Fruit fly (Drosophila melanogaster) whole organism, embryonic: ENCODE results near the gene Arp1.

ENCODE experiments used
- Ada2b ChIP-seq: fragments of 200-800 bp; sonication (Bioruptor generic); IDR thresholded peaks from 2 replicates; pipeline ENCODE4 v1.3.6; 2022; ENCODE audit warnings: missing biosample characterization, missing genetic modification characterization
- CG11504 ChIP-seq: fragments of 200-800 bp; sonication (Bioruptor generic); optimal IDR thresholded peaks from 3 replicates; lab custom pipeline; 2019; ENCODE audit warnings: missing biosample characterization, mild to moderate bottlenecking, missing genetic modification characterization, moderate library complexity
- CG11695 ChIP-seq: fragments of 200-800 bp; sonication (Bioruptor generic); IDR thresholded peaks from 3 replicates; pipeline ENCODE4 v1.3.6; 2022; ENCODE audit warnings: missing biosample characterization, missing genetic modification characterization
- CG12391 ChIP-seq: fragments of 200-800 bp; sonication (Bioruptor generic); optimal IDR thresholded peaks from 3 replicates; lab custom pipeline; 2018; ENCODE audit warnings: missing biosample characterization, mild to moderate bottlenecking, missing genetic modification characterization, moderate library complexity
- CG13775 ChIP-seq: fragments of 200-800 bp; sonication (Bioruptor generic); optimal IDR thresholded peaks from 3 replicates; lab custom pipeline; 2017; ENCODE audit warnings: missing biosample characterization, mild to moderate bottlenecking, missing genetic modification characterization
- CG14014 ChIP-seq: fragments of 200-800 bp; sonication (Bioruptor generic); IDR thresholded peaks from 2 replicates; pipeline ENCODE4 v1.3.6; 2022; ENCODE audit warnings: missing biosample characterization, missing genetic modification characterization
- CG17328 ChIP-seq: fragments of 200-800 bp; sonication (Bioruptor generic); IDR thresholded peaks from 2 replicates; pipeline ENCODE4 v1.3.6; 2022; ENCODE audit warnings: missing biosample characterization, missing genetic modification characterization
- CG17359 ChIP-seq: fragments of 200-800 bp; sonication (Bioruptor generic); optimal IDR thresholded peaks from 3 replicates; lab custom pipeline; 2018; ENCODE audit warnings: missing biosample characterization, mild to moderate bottlenecking, missing genetic modification characterization, moderate library complexity
- CG17361 ChIP-seq: fragments of 200-800 bp; sonication (Bioruptor generic); IDR thresholded peaks from 3 replicates; pipeline ENCODE4 v1.3.6; 2022; ENCODE audit warnings: missing biosample characterization, missing genetic modification characterization
- CG18262 ChIP-seq: fragments of 200-800 bp; optimal IDR thresholded peaks from 3 replicates; lab custom pipeline; 2019; ENCODE audit warnings: missing biosample characterization, mild to moderate bottlenecking, missing genetic modification characterization, moderate library complexity
- CG3847 ChIP-seq: fragments of 200-800 bp; sonication (Bioruptor generic); IDR thresholded peaks from 2 replicates; pipeline ENCODE4 v1.3.6; 2022; ENCODE audit warnings: missing biosample characterization, missing genetic modification characterization
- CG7987 ChIP-seq: fragments of 200-800 bp; sonication (Bioruptor generic); optimal IDR thresholded peaks from 2 replicates; lab custom pipeline; 2018; ENCODE audit warnings: missing biosample characterization, mild to moderate bottlenecking, missing genetic modification characterization, moderate library complexity
- CkIIα-i1 ChIP-seq: fragments of 200-800 bp; sonication (Bioruptor generic); IDR thresholded peaks from 2 replicates; pipeline ENCODE4 v1.3.6; 2022; ENCODE audit warnings: missing biosample characterization, missing genetic modification characterization
- CoRest ChIP-seq: fragments of 200-800 bp; sonication (Bioruptor generic); optimal IDR thresholded peaks from 3 replicates; lab custom pipeline; 2018; ENCODE audit warnings: missing biosample characterization, mild to moderate bottlenecking, missing genetic modification characterization, moderate library complexity
- D ChIP-seq, 2 experiments: fragments of 200-800 bp in 1 of 2; fragments of >200 bp in 1 of 2; sonication (Bioruptor generic) in 1 of 2; optimal IDR thresholded peaks; 2 replicates in 1 of 2; 3 replicates in 1 of 2; lab custom pipeline; 2017; ENCODE audit warnings: mild to moderate bottlenecking in 1 of 2, missing biosample characterization in 1 of 2, missing genetic modification characterization in 1 of 2, missing genetic modification reagents in 1 of 2
- D19A ChIP-seq: fragments of 200-800 bp; optimal IDR thresholded peaks from 3 replicates; lab custom pipeline; 2019; ENCODE audit warnings: missing biosample characterization, mild to moderate bottlenecking, missing genetic modification characterization, moderate library complexity
- Hr51 ChIP-seq, 2 experiments: fragments of 200-800 bp; sonication (Bioruptor generic); optimal IDR thresholded peaks; 2 replicates in 1 of 2; 3 replicates in 1 of 2; lab custom pipeline; 2016 to 2018; ENCODE audit warnings: missing biosample characterization in 2 of 2, missing genetic modification characterization in 2 of 2, mild to moderate bottlenecking in 1 of 2, moderate library complexity in 1 of 2
- Mad ChIP-seq: fragments of 200-800 bp; sonication (Bioruptor generic); optimal IDR thresholded peaks from 2 replicates; lab custom pipeline; 2016; ENCODE audit warnings: missing biosample characterization, missing genetic modification characterization
- Med ChIP-seq: fragments of 200-800 bp; sonication (Bioruptor generic); peaks from one replicate; lab custom pipeline; 2016; ENCODE audit warnings: missing biosample characterization, missing genetic modification characterization, mild to moderate bottlenecking, inconsistent platforms, moderate library complexity
- Mes4 ChIP-seq: fragments of 200-800 bp; sonication (Bioruptor generic); optimal IDR thresholded peaks from 2 replicates; lab custom pipeline; 2016; ENCODE audit warnings: missing biosample characterization, missing genetic modification characterization
- NFAT ChIP-seq: fragments of 200-800 bp; sonication (Bioruptor generic); IDR thresholded peaks from 2 replicates; pipeline ENCODE4 v1.3.6; 2022; ENCODE audit warnings: missing biosample characterization, missing genetic modification characterization
- Nf-YC ChIP-seq: fragments of 200-800 bp; optimal IDR thresholded peaks from 3 replicates; lab custom pipeline; 2019; ENCODE audit warnings: missing biosample characterization, mild to moderate bottlenecking, missing genetic modification characterization, moderate library complexity
- Optix ChIP-seq: fragments of 200-800 bp; sonication (Bioruptor generic); IDR thresholded peaks from 3 replicates; pipeline ENCODE4 v1.3.6; 2022; ENCODE audit warnings: missing biosample characterization, missing genetic modification characterization
- Ptx1 ChIP-seq: fragments of 200-800 bp; sonication (Bioruptor generic); IDR thresholded peaks from 2 replicates; pipeline ENCODE4 v1.3.6; 2022; ENCODE audit warnings: missing biosample characterization, missing genetic modification characterization
- Sox100B ChIP-seq: fragments of 200-800 bp; sonication (Bioruptor generic); optimal IDR thresholded peaks from 3 replicates; lab custom pipeline; 2018; ENCODE audit warnings: missing biosample characterization, mild to moderate bottlenecking, missing genetic modification characterization
- Sox102F ChIP-seq: fragments of 200-800 bp; sonication (Bioruptor generic); optimal IDR thresholded peaks from 2 replicates; lab custom pipeline; 2018; ENCODE audit warnings: missing biosample characterization, mild to moderate bottlenecking, missing genetic modification characterization, moderate library complexity
- TFAM ChIP-seq: fragments of 200-800 bp; sonication (Bioruptor generic); optimal IDR thresholded peaks from 2 replicates; lab custom pipeline; 2017; ENCODE audit warnings: missing biosample characterization, missing genetic modification characterization, inconsistent platforms
- ap ChIP-seq: fragments of 200-800 bp; sonication (Bioruptor generic); IDR thresholded peaks from 2 replicates; pipeline ENCODE4 v1.3.6; 2022; ENCODE audit warnings: missing biosample characterization, missing genetic modification characterization
- ase ChIP-seq: fragments of 200-800 bp; sonication (Bioruptor generic); IDR thresholded peaks from 3 replicates; pipeline ENCODE4 v1.3.6; 2022; ENCODE audit warnings: missing biosample characterization, missing genetic modification characterization
- bab2 ChIP-seq: fragments of 200-800 bp; sonication (Bioruptor generic); optimal IDR thresholded peaks from 2 replicates; lab custom pipeline; 2016; ENCODE audit warnings: missing biosample characterization, missing genetic modification characterization
- chn ChIP-seq: fragments of 200-800 bp; sonication (Bioruptor generic); optimal IDR thresholded peaks from 2 replicates; lab custom pipeline; 2016; ENCODE audit warnings: missing biosample characterization, missing genetic modification characterization
- ci ChIP-seq: fragments of 200-800 bp; sonication (Bioruptor generic); IDR thresholded peaks from 3 replicates; pipeline ENCODE4 v1.3.6; 2022; ENCODE audit warnings: missing biosample characterization, missing genetic modification characterization
- dmrt99B ChIP-seq: fragments of 200-800 bp; sonication (Bioruptor generic); optimal IDR thresholded peaks from 2 replicates; lab custom pipeline; 2018; ENCODE audit warnings: missing biosample characterization, mild to moderate bottlenecking, missing genetic modification characterization, moderate library complexity
- esg ChIP-seq: fragments of 200-800 bp; sonication (Bioruptor generic); conservative IDR thresholded peaks from 2 replicates; pipeline ENCODE4 v1.3.6; 2022; ENCODE audit warnings: missing biosample characterization, missing genetic modification characterization
- fd102C ChIP-seq: fragments of 200-800 bp; sonication (Bioruptor generic); optimal IDR thresholded peaks from 2 replicates; lab custom pipeline; 2018; ENCODE audit warnings: missing biosample characterization, mild to moderate bottlenecking, missing genetic modification characterization, moderate library complexity
- fd3F ChIP-seq: fragments of 200-800 bp; sonication (Bioruptor generic); optimal IDR thresholded peaks from 2 replicates; lab custom pipeline; 2018; ENCODE audit warnings: missing biosample characterization, mild to moderate bottlenecking, missing genetic modification characterization, moderate library complexity
- grau ChIP-seq: fragments of 200-800 bp; optimal IDR thresholded peaks from 3 replicates; lab custom pipeline; 2019; ENCODE audit warnings: missing biosample characterization, mild to moderate bottlenecking, missing genetic modification characterization, moderate library complexity
- jing ChIP-seq: fragments of 200-800 bp; sonication (Bioruptor generic); optimal IDR thresholded peaks from 2 replicates; lab custom pipeline; 2018; ENCODE audit warnings: missing biosample characterization, mild to moderate bottlenecking, missing genetic modification characterization
- lmd ChIP-seq: fragments of 200-800 bp; sonication (Bioruptor generic); IDR thresholded peaks from 2 replicates; pipeline ENCODE4 v1.3.6; 2022; ENCODE audit warnings: missing biosample characterization, missing genetic modification characterization
- lov ChIP-seq, 2 experiments: fragments of 200-800 bp in 1 of 2; fragments of >200 bp in 1 of 2; sonication (Bioruptor generic) in 1 of 2; IDR thresholded peaks in 1 of 2; optimal IDR thresholded peaks in 1 of 2; 2 replicates in 1 of 2; 3 replicates in 1 of 2; pipeline versions ENCODE4 v1.3.6 to Lab custom; 2017 to 2022; ENCODE audit warnings: missing biosample characterization in 1 of 2, missing genetic modification characterization in 1 of 2
- nmo ChIP-seq: fragments of 200-800 bp; sonication (Bioruptor generic); optimal IDR thresholded peaks from 2 replicates; lab custom pipeline; 2018; ENCODE audit warnings: missing biosample characterization, mild to moderate bottlenecking, missing genetic modification characterization, moderate library complexity
- oc ChIP-seq: fragments of 200-800 bp; sonication (Bioruptor generic); optimal IDR thresholded peaks from 2 replicates; lab custom pipeline; 2018; ENCODE audit warnings: missing biosample characterization, mild to moderate bottlenecking, missing genetic modification characterization, moderate library complexity
- phol ChIP-seq: fragments of 200-800 bp; sonication (Bioruptor generic); optimal IDR thresholded peaks from 3 replicates; lab custom pipeline; 2018; ENCODE audit warnings: missing biosample characterization, mild to moderate bottlenecking, missing genetic modification characterization, moderate library complexity
- pnt ChIP-seq: fragments of 200-800 bp; sonication (Bioruptor generic); optimal IDR thresholded peaks from 3 replicates; lab custom pipeline; 2016; ENCODE audit warnings: missing biosample characterization, missing genetic modification characterization
- row ChIP-seq: fragments of 200-800 bp; sonication (Bioruptor generic); IDR thresholded peaks from 3 replicates; pipeline ENCODE4 v1.3.6; 2022; ENCODE audit warnings: missing biosample characterization, missing genetic modification characterization
- run ChIP-seq: fragments of 200-800 bp; sonication (Bioruptor generic); optimal IDR thresholded peaks from 3 replicates; lab custom pipeline; 2018; ENCODE audit warnings: missing biosample characterization, mild to moderate bottlenecking, missing genetic modification characterization
- sens ChIP-seq: fragments of 200-800 bp; sonication (Bioruptor generic); peaks from one replicate; lab custom pipeline; 2016; ENCODE audit warnings: missing biosample characterization, missing genetic modification characterization
- usp ChIP-seq: fragments of >200 bp; optimal IDR thresholded peaks from 2 replicates; lab custom pipeline; 2017; ENCODE audit warnings: missing biosample characterization, missing genetic modification characterization

Gene Arp1

dm6 chr3R:12644621-12645310 is 46.8 kb upstream of the Arp1 start:
- TF ChIP-seq NFAT (GFP tag; lab: Robert Waterston, UW), result no peak
- peak; percentile 42 for TF ChIP-seq Sox102F (GFP tag; lab: Kevin White, UChicago)
- TF ChIP-seq Ptx1 (GFP tag; lab: Robert Waterston, UW), result 0 out of 2 replicates have a peak, but pooled peaks have one; percentile 29
- TF ChIP-seq CG13775, result no peak
- TF ChIP-seq lov (optimal IDR thresholded peaks at IDR 0.05; lab: Kevin White, UChicago), result no peak
- TF ChIP-seq lov (GFP tag; IDR thresholded peaks at IDR 0.05; lab: Robert Waterston, UW), result no peak
- TF ChIP-seq pnt (GFP tag; lab: Kevin White, UChicago), result no peak
- TF ChIP-seq row (GFP tag; lab: Robert Waterston, UW), result peak; percentile 43
- TF ChIP-seq CG17359 (tag; lab: Kevin White, UChicago), result peak; percentile 33
- TF ChIP-seq TFAM (GFP tag; lab: Kevin White, UChicago), result no peak
- no peak for TF ChIP-seq oc (tag; lab: Kevin White, UChicago)
- 0 out of 3 replicates have a peak, but pooled peaks have one; percentile 26 for TF ChIP-seq Optix (GFP tag; lab: Robert Waterston, UW)
- peak; percentile 11 for TF ChIP-seq bab2 (GFP tag; lab: Kevin White, UChicago)
- no peak for TF ChIP-seq Ada2b (GFP tag; lab: Robert Waterston, UW)
- TF ChIP-seq ci (GFP tag; lab: Robert Waterston, UW), result 0 out of 3 replicates have a peak, but pooled peaks have one; percentile 51
- 0 out of 3 replicates have a peak, but pooled peaks have one; percentile 16 for TF ChIP-seq CG17361 (GFP tag; lab: Robert Waterston, UW)
- no peak for TF ChIP-seq lmd (GFP tag; lab: Robert Waterston, UW)
- no peak for TF ChIP-seq chn (GFP tag; lab: Kevin White, UChicago)
- peak; percentile 18 for TF ChIP-seq CoRest (tag; lab: Kevin White, UChicago)
- peak; percentile 19 for TF ChIP-seq Mes4 (GFP tag; lab: Kevin White, UChicago)
- peak; percentile 30 for TF ChIP-seq nmo
- TF ChIP-seq D (optimal IDR thresholded peaks at IDR 0.05; lab: Kevin White, UChicago), result no peak
- TF ChIP-seq D (GFP tag; optimal IDR thresholded peaks at IDR 0.05; lab: Kevin White, UChicago), result peak; percentile 0
- TF ChIP-seq Sox100B, result peak; percentile 15
- no peak for TF ChIP-seq fd102C (GFP tag; lab: Kevin White, UChicago)
- peak; percentile 79 for TF ChIP-seq sens (GFP tag; lab: Kevin White, UChicago)
- TF ChIP-seq Med, result peak; percentile 65
- peak; percentile 5 for TF ChIP-seq CG12391 (tag; lab: Kevin White, UChicago)
- peak; percentile 3 for TF ChIP-seq grau (tag; lab: Kevin White, UChicago)
- TF ChIP-seq ase (GFP tag; lab: Robert Waterston, UW), result 0 out of 3 replicates have a peak, but pooled peaks have one; percentile 7
- peak in 1 of 2 experiments; percentile 34 for TF ChIP-seq Hr51 (GFP tag; optimal IDR thresholded peaks at IDR 0.05; lab: Kevin White, UChicago)
- TF ChIP-seq phol (tag; lab: Kevin White, UChicago), result peak; percentile 6
- TF ChIP-seq esg, result 0 out of 2 replicates have a peak, but pooled peaks have one; percentile 12
- no peak for TF ChIP-seq CkIIα-i1
- TF ChIP-seq CG3847, result no peak
- 0 out of 2 replicates have a peak, but pooled peaks have one; percentile 19 for TF ChIP-seq CG17328 (GFP tag; lab: Robert Waterston, UW)
- TF ChIP-seq Mad (GFP tag; lab: Kevin White, UChicago), result no peak
- TF ChIP-seq fd3F (GFP tag; lab: Kevin White, UChicago), result no peak
- TF ChIP-seq Nf-YC (tag; lab: Kevin White, UChicago), result no peak
- peak; percentile 18 for TF ChIP-seq CG18262 (tag; lab: Kevin White, UChicago)
- peak; percentile 46 for TF ChIP-seq CG11504 (tag; lab: Kevin White, UChicago)
- TF ChIP-seq CG7987 (GFP tag; lab: Kevin White, UChicago), result no peak
- 0 out of 2 replicates have a peak, but pooled peaks have one; percentile 7 for TF ChIP-seq ap (GFP tag; lab: Robert Waterston, UW)
- TF ChIP-seq dmrt99B, result peak; percentile 32
- peak; percentile 96 for TF ChIP-seq D19A (tag; lab: Kevin White, UChicago)
- peak; percentile 26 for TF ChIP-seq jing (GFP tag; lab: Kevin White, UChicago)
- TF ChIP-seq run (tag; lab: Kevin White, UChicago), result peak; percentile 65
- no peak for TF ChIP-seq CG11695
- TF ChIP-seq CG14014, result no peak
- no peak for TF ChIP-seq usp (GFP tag; lab: Kevin White, UChicago)
